Fruit fly (Drosophila melanogaster) whole organism, embryonic: ENCODE results near the gene CG14427.

ENCODE experiments used
- ATbp ChIP-seq: fragments of 200-800 bp; sonication (Bioruptor generic); optimal IDR thresholded peaks from 2 replicates; lab custom pipeline; 2017; ENCODE audit warnings: missing biosample characterization, mild to moderate bottlenecking, missing genetic modification characterization, missing genetic modification reagents
- Awh ChIP-seq: fragments of 200-800 bp; sonication (Bioruptor generic); IDR thresholded peaks from 2 replicates; pipeline ENCODE4, ENCODE4 v1.3.6; 2022; ENCODE audit warnings: missing biosample characterization, missing genetic modification characterization
- B-H1 ChIP-seq: fragments of 200-800 bp; sonication (Bioruptor generic); IDR thresholded peaks from 3 replicates; pipeline ENCODE4 v1.3.6; 2022; ENCODE audit warnings: missing biosample characterization, missing genetic modification characterization
- Bdp1 ChIP-seq: fragments of 200-800 bp; sonication (Bioruptor generic); optimal IDR thresholded peaks from 3 replicates; lab custom pipeline; 2016; ENCODE audit warnings: missing biosample characterization, missing genetic modification characterization
- CG10147 ChIP-seq: fragments of 200-800 bp; sonication (Bioruptor generic); optimal IDR thresholded peaks from 2 replicates; lab custom pipeline; 2019; ENCODE audit warnings: missing biosample characterization, mild to moderate bottlenecking, missing genetic modification characterization, moderate library complexity
- CG10321 ChIP-seq: fragments of 200-800 bp; sonication (Bioruptor generic); IDR thresholded peaks from 2 replicates; pipeline ENCODE4 v1.3.6; 2022; ENCODE audit warnings: missing biosample characterization, missing genetic modification characterization
- CG11696 ChIP-seq: fragments of 200-800 bp; sonication (Bioruptor generic); IDR thresholded peaks from 2 replicates; pipeline ENCODE4 v1.3.6; 2022; ENCODE audit warnings: missing biosample characterization, missing genetic modification characterization
- CG12769 ChIP-seq: fragments of 200-800 bp; sonication (Bioruptor generic); optimal IDR thresholded peaks from 2 replicates; lab custom pipeline; 2019; ENCODE audit warnings: missing biosample characterization, mild to moderate bottlenecking, missing genetic modification characterization, moderate library complexity
- CG13287 ChIP-seq: fragments of 200-800 bp; sonication (Bioruptor generic); IDR thresholded peaks from 2 replicates; pipeline ENCODE4 v1.3.6; 2022; ENCODE audit warnings: missing biosample characterization, missing genetic modification characterization; ENCODE audit not compliant: partially characterized antibody
- CG14441 ChIP-seq: fragments of 200-800 bp; sonication (Bioruptor generic); IDR thresholded peaks from 2 replicates; pipeline ENCODE4 v1.3.6; 2022; ENCODE audit warnings: missing biosample characterization, missing genetic modification characterization
- CG1602 ChIP-seq: fragments of 200-800 bp; sonication (Bioruptor generic); optimal IDR thresholded peaks from 3 replicates; lab custom pipeline; 2016; ENCODE audit warnings: missing biosample characterization, missing genetic modification characterization
- CG16863 ChIP-seq: fragments of 200-800 bp; sonication (Bioruptor generic); optimal IDR thresholded peaks from 3 replicates; lab custom pipeline; 2016; ENCODE audit warnings: missing biosample characterization, missing genetic modification characterization
- CG2129 ChIP-seq: fragments of 200-800 bp; sonication (Bioruptor generic); IDR thresholded peaks from 2 replicates; pipeline ENCODE4 v1.3.6; 2022; ENCODE audit warnings: missing biosample characterization, missing genetic modification characterization; ENCODE audit not compliant: partially characterized antibody
- CG3065 ChIP-seq: fragments of 200-800 bp; sonication (Bioruptor generic); optimal IDR thresholded peaks from 2 replicates; lab custom pipeline; 2016; ENCODE audit warnings: missing biosample characterization, missing genetic modification characterization
- CG33213 ChIP-seq: fragments of 200-800 bp; sonication (Bioruptor generic); optimal IDR thresholded peaks from 3 replicates; lab custom pipeline; 2016; ENCODE audit warnings: missing biosample characterization, missing genetic modification characterization
- CG33557 ChIP-seq: fragments of 200-800 bp; sonication (Bioruptor generic); optimal IDR thresholded peaks from 2 replicates; lab custom pipeline; 2019; ENCODE audit warnings: missing biosample characterization, mild to moderate bottlenecking, missing genetic modification characterization, moderate library complexity
- CG3838 ChIP-seq: fragments of 200-800 bp; sonication (Bioruptor generic); optimal IDR thresholded peaks from 3 replicates; lab custom pipeline; 2016; ENCODE audit warnings: missing biosample characterization, missing genetic modification characterization
- CG3847 ChIP-seq: fragments of 200-800 bp; sonication (Bioruptor generic); IDR thresholded peaks from 2 replicates; pipeline ENCODE4 v1.3.6; 2022; ENCODE audit warnings: missing biosample characterization, missing genetic modification characterization
- CG4404 ChIP-seq: fragments of 200-800 bp; sonication (Bioruptor generic); IDR thresholded peaks from 2 replicates; pipeline ENCODE4 v1.3.6; 2022; ENCODE audit warnings: missing biosample characterization, missing genetic modification characterization
- CG9876 ChIP-seq: fragments of 200-800 bp; sonication (Bioruptor generic); optimal IDR thresholded peaks from 2 replicates; lab custom pipeline; 2016; ENCODE audit warnings: missing biosample characterization, missing genetic modification characterization
- Dek ChIP-seq: fragments of 200-800 bp; sonication (Bioruptor generic); optimal IDR thresholded peaks from 3 replicates; lab custom pipeline; 2019; ENCODE audit warnings: missing biosample characterization, mild to moderate bottlenecking, missing genetic modification characterization, moderate library complexity
- Doc3 ChIP-seq: fragments of 200-800 bp; sonication (Bioruptor generic); IDR thresholded peaks from 3 replicates; pipeline ENCODE4 v1.3.6; 2022; ENCODE audit warnings: missing biosample characterization, missing genetic modification characterization; ENCODE audit not compliant: partially characterized antibody
- Neu2 ChIP-seq: fragments of 200-800 bp; sonication (Bioruptor generic); optimal IDR thresholded peaks from 3 replicates; lab custom pipeline; 2016; ENCODE audit warnings: missing biosample characterization, missing genetic modification characterization, borderline replicate concordance
- Rx ChIP-seq: fragments of 200-800 bp; sonication (Bioruptor generic); IDR thresholded peaks from 2 replicates; pipeline ENCODE4 v1.3.6; 2022; ENCODE audit warnings: missing biosample characterization, missing genetic modification characterization
- Scr ChIP-seq: fragments of 200-800 bp; sonication (Bioruptor generic); IDR thresholded peaks from 2 replicates; pipeline ENCODE4 v1.3.6; 2022; ENCODE audit warnings: missing biosample characterization, missing genetic modification characterization; ENCODE audit not compliant: partially characterized antibody
- Sry-δ ChIP-seq: fragments of 200-800 bp; sonication (Bioruptor generic); optimal IDR thresholded peaks from 2 replicates; lab custom pipeline; 2016; ENCODE audit warnings: missing biosample characterization, missing genetic modification characterization
- ase ChIP-seq: fragments of 200-800 bp; sonication (Bioruptor generic); IDR thresholded peaks from 3 replicates; pipeline ENCODE4 v1.3.6; 2022; ENCODE audit warnings: missing biosample characterization, missing genetic modification characterization
- ato ChIP-seq: fragments of 200-800 bp; sonication (Bioruptor generic); IDR thresholded peaks from 2 replicates; pipeline ENCODE4 v1.3.6; 2022; ENCODE audit warnings: missing biosample characterization, missing genetic modification characterization; ENCODE audit not compliant: partially characterized antibody
- bcd ChIP-seq: fragments of 200-800 bp; sonication (Bioruptor generic); optimal IDR thresholded peaks from 2 replicates; lab custom pipeline; 2017; ENCODE audit warnings: missing biosample characterization, mild to moderate bottlenecking, missing genetic modification characterization
- cad ChIP-seq: fragments of >200 bp; optimal IDR thresholded peaks from 2 replicates; lab custom pipeline; 2017; ENCODE audit warnings: missing biosample characterization, missing genetic modification characterization
- chn ChIP-seq: fragments of 200-800 bp; sonication (Bioruptor generic); optimal IDR thresholded peaks from 2 replicates; lab custom pipeline; 2016; ENCODE audit warnings: missing biosample characterization, missing genetic modification characterization
- ci ChIP-seq: fragments of 200-800 bp; sonication (Bioruptor generic); IDR thresholded peaks from 3 replicates; pipeline ENCODE4 v1.3.6; 2022; ENCODE audit warnings: missing biosample characterization, missing genetic modification characterization
- corto ChIP-seq: fragments of 200-800 bp; sonication (Bioruptor generic); optimal IDR thresholded peaks from 2 replicates; lab custom pipeline; 2016; ENCODE audit warnings: missing biosample characterization, mild to moderate bottlenecking, missing genetic modification characterization, moderate library complexity
- ewg ChIP-seq: fragments of 200-800 bp; sonication (Bioruptor generic); optimal IDR thresholded peaks from 3 replicates; lab custom pipeline; 2017; ENCODE audit warnings: mild to moderate bottlenecking, missing biosample characterization, missing genetic modification reagents, missing genetic modification characterization
- fd64A ChIP-seq: fragments of 200-800 bp; sonication (Bioruptor generic); optimal IDR thresholded peaks from 3 replicates; lab custom pipeline; 2018; ENCODE audit warnings: missing biosample characterization, mild to moderate bottlenecking, missing genetic modification characterization
- grn ChIP-seq: fragments of 200-800 bp; sonication (Bioruptor generic); optimal IDR thresholded peaks from 3 replicates; lab custom pipeline; 2017; ENCODE audit warnings: missing biosample characterization, missing genetic modification characterization
- ham ChIP-seq: fragments of 200-800 bp; sonication (Bioruptor generic); IDR thresholded peaks from 2 replicates; pipeline ENCODE4 v1.3.6; 2022; ENCODE audit warnings: missing biosample characterization, missing genetic modification characterization
- nom ChIP-seq: fragments of 200-800 bp; sonication (Bioruptor generic); optimal IDR thresholded peaks from 2 replicates; lab custom pipeline; 2017; ENCODE audit warnings: missing biosample characterization, missing genetic modification characterization, mild to moderate bottlenecking, moderate library complexity, missing genetic modification reagents
- oc ChIP-seq: fragments of 200-800 bp; sonication (Bioruptor generic); optimal IDR thresholded peaks from 2 replicates; lab custom pipeline; 2018; ENCODE audit warnings: missing biosample characterization, mild to moderate bottlenecking, missing genetic modification characterization, moderate library complexity
- pita ChIP-seq: fragments of 200-800 bp; sonication (Bioruptor generic); optimal IDR thresholded peaks from 2 replicates; lab custom pipeline; 2017; ENCODE audit warnings: missing biosample characterization, mild to moderate bottlenecking, missing genetic modification characterization
- repo ChIP-seq: fragments of 200-800 bp; sonication (Bioruptor generic); optimal IDR thresholded peaks from 2 replicates; lab custom pipeline; 2016; ENCODE audit warnings: missing biosample characterization, missing genetic modification characterization
- ro ChIP-seq: fragments of 200-800 bp; sonication (Bioruptor generic); IDR thresholded peaks from 2 replicates; pipeline ENCODE4 v1.3.6; 2022; ENCODE audit warnings: missing biosample characterization, missing genetic modification characterization
- salm ChIP-seq: fragments of 200-800 bp; sonication (Bioruptor generic); optimal IDR thresholded peaks from 2 replicates; lab custom pipeline; 2018; ENCODE audit warnings: missing biosample characterization, mild to moderate bottlenecking, missing genetic modification characterization
- sima ChIP-seq: fragments of 200-800 bp; sonication (Bioruptor generic); optimal IDR thresholded peaks from 2 replicates; lab custom pipeline; 2016; ENCODE audit warnings: missing biosample characterization, missing genetic modification characterization
- ssp ChIP-seq: fragments of 200-800 bp; sonication (Bioruptor generic); IDR thresholded peaks from 2 replicates; pipeline ENCODE4 v1.3.6; 2022; ENCODE audit warnings: missing biosample characterization, missing genetic modification characterization
- tap ChIP-seq: fragments of 200-800 bp; optimal IDR thresholded peaks from 3 replicates; lab custom pipeline; 2019; ENCODE audit warnings: missing biosample characterization, mild to moderate bottlenecking, missing genetic modification characterization, moderate library complexity
- tin ChIP-seq: fragments of 200-800 bp; sonication (Bioruptor generic); optimal IDR thresholded peaks from 3 replicates; lab custom pipeline; 2016; ENCODE audit warnings: missing biosample characterization, missing genetic modification characterization
- tna ChIP-seq: fragments of 200-800 bp; sonication (Bioruptor generic); IDR thresholded peaks from 2 replicates; pipeline ENCODE4 v1.3.6; 2022; ENCODE audit warnings: missing biosample characterization, missing genetic modification characterization; ENCODE audit not compliant: partially characterized antibody
- tx ChIP-seq: fragments of 200-800 bp; sonication (Bioruptor generic); optimal IDR thresholded peaks from 2 replicates; lab custom pipeline; 2016; ENCODE audit warnings: missing biosample characterization, missing genetic modification characterization
- vnd ChIP-seq: fragments of 200-800 bp; sonication (Bioruptor generic); IDR thresholded peaks from 3 replicates; pipeline ENCODE4 v1.3.6; 2022; ENCODE audit warnings: missing biosample characterization, missing genetic modification characterization; ENCODE audit not compliant: partially characterized antibody
- zf30C ChIP-seq: fragments of 200-800 bp; sonication (Bioruptor generic); optimal IDR thresholded peaks from 3 replicates; lab custom pipeline; 2018; ENCODE audit warnings: missing biosample characterization, mild to moderate bottlenecking, missing genetic modification characterization

Gene CG14427

dm6 chrX:7000444-7001134 lies 39.8 kb upstream of the CG14427 start (continued):
- no peak for TF ChIP-seq CG3065 (GFP tag; lab: Kevin White, UChicago)
- no peak for TF ChIP-seq salm (tag; lab: Kevin White, UChicago)
- no peak for TF ChIP-seq CG16863 (GFP tag; lab: Kevin White, UChicago)
- TF ChIP-seq CG4404 (GFP tag; lab: Robert Waterston, UW), result no peak
- no peak for TF ChIP-seq B-H1 (GFP tag; lab: Robert Waterston, UW)
- TF ChIP-seq CG33557 (GFP tag; lab: Kevin White, UChicago), result no peak
- no peak for TF ChIP-seq oc (tag; lab: Kevin White, UChicago)
- no peak for TF ChIP-seq Rx (GFP tag; lab: Robert Waterston, UW)
- TF ChIP-seq CG3838 (GFP tag; lab: Kevin White, UChicago), result no peak
- TF ChIP-seq Neu2 (GFP tag; lab: Kevin White, UChicago), result no peak
- TF ChIP-seq CG10321, result peak; percentile 87
- TF ChIP-seq ewg, result no peak
- TF ChIP-seq tx (GFP tag; lab: Kevin White, UChicago), result no peak
- TF ChIP-seq grn, result no peak
- TF ChIP-seq ci (GFP tag; lab: Robert Waterston, UW), result no peak
- TF ChIP-seq Bdp1 (GFP tag; lab: Kevin White, UChicago), result no peak
- peak; percentile 45 for TF ChIP-seq CG12769
- no peak for TF ChIP-seq CG33213 (GFP tag; lab: Kevin White, UChicago)
- TF ChIP-seq tna (GFP tag; lab: Robert Waterston, UW), result no peak
- no peak for TF ChIP-seq CG2129 (GFP tag; lab: Robert Waterston, UW)
- TF ChIP-seq pita (GFP tag; lab: Kevin White, UChicago), result no peak
- no peak for TF ChIP-seq sima
- TF ChIP-seq ssp (GFP tag; lab: Robert Waterston, UW), result no peak
- TF ChIP-seq cad (GFP tag; lab: Kevin White, UChicago), result no peak
- no peak for TF ChIP-seq tap
- no peak for TF ChIP-seq ato (GFP tag; lab: Robert Waterston, UW)
- TF ChIP-seq Doc3 (GFP tag; lab: Robert Waterston, UW), result no peak
- TF ChIP-seq CG11696, result no peak
- TF ChIP-seq Sry-δ (GFP tag; lab: Kevin White, UChicago), result peak; percentile 17
- no peak for TF ChIP-seq chn (GFP tag; lab: Kevin White, UChicago)
- TF ChIP-seq CG13287 (GFP tag; lab: Robert Waterston, UW), result no peak
- TF ChIP-seq Dek (tag; lab: Kevin White, UChicago), result no peak
- TF ChIP-seq ham (GFP tag; lab: Robert Waterston, UW), result no peak
- no peak for TF ChIP-seq CG14441 (GFP tag; lab: Robert Waterston, UW)
- no peak for TF ChIP-seq CG1602 (GFP tag; lab: Kevin White, UChicago)
- peak; percentile 16 for TF ChIP-seq tin (GFP tag; lab: Kevin White, UChicago)
- TF ChIP-seq ro (GFP tag; lab: Robert Waterston, UW), result no peak
- no peak for TF ChIP-seq ase (GFP tag; lab: Robert Waterston, UW)
- no peak for TF ChIP-seq CG10147 (GFP tag; lab: Kevin White, UChicago)
- TF ChIP-seq repo (GFP tag; lab: Kevin White, UChicago), result no peak
- TF ChIP-seq fd64A (GFP tag; lab: Kevin White, UChicago), result no peak
- no peak for TF ChIP-seq corto (GFP tag; lab: Kevin White, UChicago)
- peak; percentile 24 for TF ChIP-seq nom (GFP tag; lab: Kevin White, UChicago)
- TF ChIP-seq CG9876, result no peak
- no peak for TF ChIP-seq zf30C (GFP tag; lab: Kevin White, UChicago)
- TF ChIP-seq ATbp (GFP tag; lab: Kevin White, UChicago), result no peak
- no peak for TF ChIP-seq CG3847 (GFP tag; lab: Robert Waterston, UW)
- no peak for TF ChIP-seq vnd
- no peak for TF ChIP-seq Awh
- TF ChIP-seq bcd (GFP tag; lab: Kevin White, UChicago), result peak; percentile 17
- no peak for TF ChIP-seq Scr (GFP tag; lab: Robert Waterston, UW)
